Worm (Caenorhabditis elegans): ENCODE results near the gene H40L08.1.

ce11 chrX:15078276-15078675, 5.6 kb downstream of the H40L08.1 start:
- no peak for TF ChIP-seq lin-13 (tag; optimal IDR thresholded peaks at IDR 0.05)
- TF ChIP-seq unc-62 (GFP tag; optimal IDR thresholded peaks at IDR 0.05): no peak
- no peak for TF ChIP-seq unc-39 (tag; optimal IDR thresholded peaks at IDR 0.05)
- TF ChIP-seq sptf-1 (tag; optimal IDR thresholded peaks at IDR 0.05): no peak
- no peak for TF ChIP-seq ztf-11 (tag; optimal IDR thresholded peaks at IDR 0.05)
- TF ChIP-seq blmp-1 (tag; optimal IDR thresholded peaks at IDR 0.05): no peak
- no peak for TF ChIP-seq snpc-4 (tag; optimal IDR thresholded peaks at IDR 0.05)
- TF ChIP-seq nhr-76 (tag; optimal IDR thresholded peaks at IDR 0.05): no peak
- no peak for TF ChIP-seq lsy-2 (tag; optimal IDR thresholded peaks at IDR 0.05)
